Fruit fly (Drosophila melanogaster) whole organism, embryonic: ENCODE results near the gene CG10214.

Experiments used
- Bteb2 ChIP-seq: fragments of 200-800 bp; sonication (Bioruptor generic); optimal IDR thresholded peaks from 2 replicates; lab custom pipeline; 2016; ENCODE audit warnings: missing biosample characterization, missing genetic modification characterization
- CG10565 ChIP-seq: fragments of 200-800 bp; sonication (Bioruptor generic); optimal IDR thresholded peaks from 3 replicates; lab custom pipeline; 2016; ENCODE audit warnings: missing biosample characterization, mild to moderate bottlenecking, missing genetic modification characterization
- CG10654 ChIP-seq: fragments of 200-800 bp; sonication (Bioruptor generic); optimal IDR thresholded peaks from 2 replicates; lab custom pipeline; 2016; ENCODE audit warnings: missing biosample characterization, missing genetic modification characterization
- CG10979 ChIP-seq: fragments of 200-800 bp; sonication (Bioruptor generic); optimal IDR thresholded peaks from 2 replicates; lab custom pipeline; 2018; ENCODE audit warnings: missing biosample characterization, mild to moderate bottlenecking, missing genetic modification characterization, moderate library complexity
- CG11504 ChIP-seq: fragments of 200-800 bp; sonication (Bioruptor generic); optimal IDR thresholded peaks from 3 replicates; lab custom pipeline; 2019; ENCODE audit warnings: missing biosample characterization, mild to moderate bottlenecking, missing genetic modification characterization, moderate library complexity
- CG11560 ChIP-seq: fragments of 200-800 bp; sonication (Bioruptor generic); IDR thresholded peaks from 3 replicates; pipeline ENCODE4 v1.3.6; 2022; ENCODE audit warnings: missing biosample characterization, missing genetic modification characterization
- CG13894 ChIP-seq: fragments of 200-800 bp; sonication (Bioruptor generic); optimal IDR thresholded peaks from 3 replicates; lab custom pipeline; 2018; ENCODE audit warnings: missing biosample characterization, mild to moderate bottlenecking, missing genetic modification characterization, moderate library complexity
- CG15601 ChIP-seq: fragments of 200-800 bp; sonication (Bioruptor generic); optimal IDR thresholded peaks from 3 replicates; lab custom pipeline; 2019; ENCODE audit warnings: missing biosample characterization, mild to moderate bottlenecking, missing genetic modification characterization, moderate library complexity
- CG16863 ChIP-seq: fragments of 200-800 bp; sonication (Bioruptor generic); optimal IDR thresholded peaks from 3 replicates; lab custom pipeline; 2016; ENCODE audit warnings: missing biosample characterization, missing genetic modification characterization
- CG17328 ChIP-seq: fragments of 200-800 bp; sonication (Bioruptor generic); IDR thresholded peaks from 2 replicates; pipeline ENCODE4 v1.3.6; 2022; ENCODE audit warnings: missing biosample characterization, missing genetic modification characterization
- CG1792 ChIP-seq: fragments of 200-800 bp; sonication (Bioruptor generic); optimal IDR thresholded peaks from 2 replicates; lab custom pipeline; 2016; ENCODE audit warnings: missing biosample characterization, missing genetic modification characterization
- CG18262 ChIP-seq: fragments of 200-800 bp; optimal IDR thresholded peaks from 3 replicates; lab custom pipeline; 2019; ENCODE audit warnings: missing biosample characterization, mild to moderate bottlenecking, missing genetic modification characterization, moderate library complexity
- CG2712 ChIP-seq: fragments of 200-800 bp; optimal IDR thresholded peaks from 3 replicates; lab custom pipeline; 2019; ENCODE audit warnings: missing biosample characterization, mild to moderate bottlenecking, missing genetic modification characterization, moderate library complexity
- CG31224 ChIP-seq: fragments of 200-800 bp; sonication (Bioruptor generic); IDR thresholded peaks from 2 replicates; pipeline ENCODE4 v1.3.6; 2022; ENCODE audit warnings: missing biosample characterization, missing genetic modification characterization
- CG31441 ChIP-seq: fragments of 200-800 bp; sonication (Bioruptor generic); IDR thresholded peaks from 2 replicates; pipeline ENCODE4 v1.3.6; 2022; ENCODE audit warnings: missing biosample characterization, missing genetic modification characterization
- CG34224 ChIP-seq: fragments of 200-800 bp; sonication (Bioruptor generic); IDR thresholded peaks from 3 replicates; pipeline ENCODE4 v1.3.6; 2022; ENCODE audit warnings: missing biosample characterization, missing genetic modification characterization; ENCODE audit not compliant: partially characterized antibody
- CG34422 ChIP-seq: fragments of 200-800 bp; sonication (Bioruptor generic); IDR thresholded peaks from 3 replicates; pipeline ENCODE4 v1.3.6; 2022; ENCODE audit warnings: missing biosample characterization, missing genetic modification characterization
- CG42726 ChIP-seq: fragments of 200-800 bp; sonication (Bioruptor generic); IDR thresholded peaks from 2 replicates; pipeline ENCODE4 v1.3.6; 2022; ENCODE audit warnings: missing biosample characterization, missing genetic modification characterization; ENCODE audit not compliant: partially characterized antibody
- CG4282 ChIP-seq: fragments of 200-800 bp; sonication (Bioruptor generic); optimal IDR thresholded peaks from 2 replicates; lab custom pipeline; 2016; ENCODE audit warnings: missing biosample characterization, missing genetic modification characterization
- CG4328 ChIP-seq: fragments of 200-800 bp; sonication (Bioruptor generic); optimal IDR thresholded peaks from 3 replicates; lab custom pipeline; 2017; ENCODE audit warnings: missing biosample characterization, missing genetic modification reagents, missing genetic modification characterization
- CG4424 ChIP-seq: fragments of 200-800 bp; sonication (Bioruptor generic); optimal IDR thresholded peaks from 3 replicates; lab custom pipeline; 2016; ENCODE audit warnings: missing biosample characterization, missing genetic modification characterization
- CG4730 ChIP-seq: fragments of 200-800 bp; sonication (Bioruptor generic); IDR thresholded peaks from 2 replicates; pipeline ENCODE4 v1.3.6; 2022; ENCODE audit warnings: missing biosample characterization, missing genetic modification characterization
- CG6765 ChIP-seq: fragments of 200-800 bp; sonication (Bioruptor generic); optimal IDR thresholded peaks from 3 replicates; lab custom pipeline; 2017; ENCODE audit warnings: missing biosample characterization, mild to moderate bottlenecking, missing genetic modification characterization
- CG6791 ChIP-seq: fragments of 200-800 bp; sonication (Bioruptor generic); IDR thresholded peaks from 3 replicates; pipeline ENCODE4 v1.3.6; 2022; ENCODE audit warnings: missing biosample characterization, missing genetic modification characterization; ENCODE audit not compliant: partially characterized antibody
- CG8281 ChIP-seq: fragments of 200-800 bp; sonication (Bioruptor generic); optimal IDR thresholded peaks from 2 replicates; lab custom pipeline; 2018; ENCODE audit warnings: missing biosample characterization, mild to moderate bottlenecking, missing genetic modification characterization, moderate library complexity
- CG8478 ChIP-seq: fragments of >200 bp; optimal IDR thresholded peaks from 2 replicates; lab custom pipeline; 2018
- CG8944 ChIP-seq: fragments of 200-800 bp; sonication (Bioruptor generic); optimal IDR thresholded peaks from 3 replicates; lab custom pipeline; 2016; ENCODE audit warnings: missing biosample characterization, missing genetic modification characterization
- Dp ChIP-seq: fragments of 200-800 bp; sonication (Bioruptor generic); optimal IDR thresholded peaks from 2 replicates; lab custom pipeline; 2018; ENCODE audit warnings: missing biosample characterization, mild to moderate bottlenecking, missing genetic modification characterization, moderate library complexity
- Gug ChIP-seq: fragments of 200-800 bp; sonication (Bioruptor generic); IDR thresholded peaks from 4 replicates; pipeline ENCODE4 v1.3.6; 2022; ENCODE audit warnings: missing biosample characterization, missing genetic modification characterization
- Hey ChIP-seq: fragments of 200-800 bp; sonication (Bioruptor generic); optimal IDR thresholded peaks from 3 replicates; lab custom pipeline; 2018; ENCODE audit warnings: missing biosample characterization, mild to moderate bottlenecking, missing genetic modification characterization
- HmgZ ChIP-seq: fragments of 200-800 bp; sonication (Bioruptor generic); optimal IDR thresholded peaks from 2 replicates; lab custom pipeline; 2018; ENCODE audit warnings: missing biosample characterization, mild to moderate bottlenecking, missing genetic modification characterization
- Max ChIP-seq: fragments of 200-800 bp; sonication (Bioruptor generic); optimal IDR thresholded peaks from 2 replicates; lab custom pipeline; 2016; ENCODE audit warnings: missing biosample characterization, mild to moderate bottlenecking, missing genetic modification characterization
- NFAT ChIP-seq: fragments of 200-800 bp; sonication (Bioruptor generic); IDR thresholded peaks from 2 replicates; pipeline ENCODE4 v1.3.6; 2022; ENCODE audit warnings: missing biosample characterization, missing genetic modification characterization
- Side ChIP-seq: fragments of 200-800 bp; sonication (Bioruptor generic); optimal IDR thresholded peaks from 2 replicates; lab custom pipeline; 2016; ENCODE audit warnings: missing biosample characterization, missing genetic modification characterization
- Six4 ChIP-seq: fragments of 200-800 bp; sonication (Bioruptor generic); optimal IDR thresholded peaks from 2 replicates; lab custom pipeline; 2016; ENCODE audit warnings: missing biosample characterization, missing genetic modification characterization
- Sox102F ChIP-seq: fragments of 200-800 bp; sonication (Bioruptor generic); optimal IDR thresholded peaks from 2 replicates; lab custom pipeline; 2018; ENCODE audit warnings: missing biosample characterization, mild to moderate bottlenecking, missing genetic modification characterization, moderate library complexity
- ems ChIP-seq: fragments of 200-800 bp; sonication (Bioruptor generic); optimal IDR thresholded peaks from 3 replicates; lab custom pipeline; 2016; ENCODE audit warnings: missing biosample characterization, missing genetic modification characterization
- gce ChIP-seq: fragments of 200-800 bp; sonication (Bioruptor generic); IDR thresholded peaks from 3 replicates; pipeline ENCODE4 v1.3.6; 2022; ENCODE audit warnings: missing biosample characterization, missing genetic modification characterization
- gem ChIP-seq: fragments of 200-800 bp; sonication (Bioruptor generic); optimal IDR thresholded peaks from 2 replicates; lab custom pipeline; 2019; ENCODE audit warnings: missing biosample characterization, mild to moderate bottlenecking, missing genetic modification characterization, moderate library complexity
- gfzf ChIP-seq: fragments of 200-800 bp; sonication (Bioruptor generic); optimal IDR thresholded peaks from 2 replicates; lab custom pipeline; 2016; ENCODE audit warnings: missing biosample characterization, mild to moderate bottlenecking, missing genetic modification characterization, moderate library complexity
- grau ChIP-seq: fragments of 200-800 bp; optimal IDR thresholded peaks from 3 replicates; lab custom pipeline; 2019; ENCODE audit warnings: missing biosample characterization, mild to moderate bottlenecking, missing genetic modification characterization, moderate library complexity
- grn ChIP-seq: fragments of 200-800 bp; sonication (Bioruptor generic); optimal IDR thresholded peaks from 3 replicates; lab custom pipeline; 2017; ENCODE audit warnings: missing biosample characterization, missing genetic modification characterization
- klu ChIP-seq: fragments of 200-800 bp; sonication (Bioruptor generic); IDR thresholded peaks from 2 replicates; pipeline ENCODE4 v1.3.6; 2022; ENCODE audit warnings: missing biosample characterization, missing genetic modification characterization
- onecut ChIP-seq: fragments of 200-800 bp; sonication (Bioruptor generic); IDR thresholded peaks from 2 replicates; pipeline ENCODE4 v1.3.6; 2022; ENCODE audit warnings: missing biosample characterization, missing genetic modification characterization
- prd ChIP-seq, 3 experiments: fragments of >200 bp in 2 of 3; fragments of 200-800 bp in 1 of 3; sonication (Bioruptor generic) in 1 of 3; optimal IDR thresholded peaks in 2 of 3; IDR thresholded peaks in 1 of 3; 2 replicates in 2 of 3; 3 replicates in 1 of 3; pipeline versions ENCODE4 v1.3.6 to Lab custom; 2017 to 2022; ENCODE audit warnings: missing biosample characterization in 1 of 3, missing genetic modification characterization in 1 of 3
- psq ChIP-seq: fragments of 200-800 bp; sonication (Bioruptor generic); optimal IDR thresholded peaks from 2 replicates; lab custom pipeline; 2017; ENCODE audit warnings: missing biosample characterization, missing genetic modification characterization
- ro ChIP-seq: fragments of 200-800 bp; sonication (Bioruptor generic); IDR thresholded peaks from 2 replicates; pipeline ENCODE4 v1.3.6; 2022; ENCODE audit warnings: missing biosample characterization, missing genetic modification characterization
- sima ChIP-seq: fragments of 200-800 bp; sonication (Bioruptor generic); optimal IDR thresholded peaks from 2 replicates; lab custom pipeline; 2016; ENCODE audit warnings: missing biosample characterization, missing genetic modification characterization
- usp ChIP-seq: fragments of >200 bp; optimal IDR thresholded peaks from 2 replicates; lab custom pipeline; 2017; ENCODE audit warnings: missing biosample characterization, missing genetic modification characterization
- wdn ChIP-seq: fragments of 200-800 bp; sonication (Bioruptor generic); IDR thresholded peaks from 2 replicates; pipeline ENCODE4 v1.3.6; 2022; ENCODE audit warnings: missing biosample characterization, missing genetic modification characterization

CG10214 gene

dm6 chr3R:23760219-23761018, 6.9 kb downstream of the CG10214 start, which contains the start of gene SdhD (continued):
- TF ChIP-seq CG31224 (GFP tag; lab: Robert Waterston, UW) = no peak
- TF ChIP-seq CG1792 (GFP tag; lab: Kevin White, UChicago) = no peak
- TF ChIP-seq HmgZ (tag; lab: Kevin White, UChicago) = peak; percentile 55
- TF ChIP-seq CG8281 (tag; lab: Kevin White, UChicago) = no peak
- no peak; the same call in 1 of the 2 replicates for TF ChIP-seq CG17328 (GFP tag; lab: Robert Waterston, UW)
- no peak for TF ChIP-seq gce (GFP tag; lab: Robert Waterston, UW)
- no peak for TF ChIP-seq CG15601 (tag; lab: Kevin White, UChicago)
- no peak for TF ChIP-seq CG10565 (GFP tag; lab: Kevin White, UChicago)
- TF ChIP-seq NFAT (GFP tag; lab: Robert Waterston, UW) = no peak
- TF ChIP-seq CG31441 = no peak
- peak; percentile 40 for TF ChIP-seq ems (GFP tag; lab: Kevin White, UChicago)
- TF ChIP-seq CG4730 (GFP tag; lab: Robert Waterston, UW) = no peak
- no peak for TF ChIP-seq CG4282 (GFP tag; lab: Kevin White, UChicago)
- no peak for TF ChIP-seq ro (GFP tag; lab: Robert Waterston, UW)
- TF ChIP-seq Max = no peak
- no peak for TF ChIP-seq CG10654
- no peak for TF ChIP-seq Hey (tag; lab: Kevin White, UChicago)
- no peak for TF ChIP-seq prd (optimal IDR thresholded peaks at IDR 0.05; lab: Kevin White, UChicago)
- TF ChIP-seq prd (GFP tag; IDR thresholded peaks at IDR 0.05; lab: Robert Waterston, UW) = no peak
- TF ChIP-seq psq (GFP tag; lab: Kevin White, UChicago) = no peak
- no peak for TF ChIP-seq CG13894 (tag; lab: Kevin White, UChicago)
- TF ChIP-seq CG10979 (tag; lab: Kevin White, UChicago) = no peak
- no peak for TF ChIP-seq grn (GFP tag; lab: Kevin White, UChicago)
- TF ChIP-seq Sox102F (GFP tag; lab: Kevin White, UChicago) = no peak
- TF ChIP-seq Gug (GFP tag; lab: Robert Waterston, UW) = no peak
- peak; percentile 63; the same call in 2 of the 3 replicates for TF ChIP-seq CG34224 (GFP tag; lab: Robert Waterston, UW)
- no peak for TF ChIP-seq CG42726
- TF ChIP-seq CG34422 (GFP tag; lab: Robert Waterston, UW) = no peak; the same call in 2 of the 3 replicates
- TF ChIP-seq klu (GFP tag; lab: Robert Waterston, UW) = no peak
- TF ChIP-seq CG11560 (tag; lab: Robert Waterston, UW) = no peak
- TF ChIP-seq Side = no peak
- no peak for TF ChIP-seq wdn (GFP tag; lab: Robert Waterston, UW)
- no peak for TF ChIP-seq CG11504
- peak; percentile 15 for TF ChIP-seq Bteb2
- no peak for TF ChIP-seq Six4 (GFP tag; lab: Kevin White, UChicago)
- no peak for TF ChIP-seq CG4328
- peak; percentile 10 for TF ChIP-seq gfzf (GFP tag; lab: Kevin White, UChicago)
- TF ChIP-seq CG18262 (tag; lab: Kevin White, UChicago) = no peak
- peak; percentile 10 for TF ChIP-seq grau
- TF ChIP-seq onecut (GFP tag; lab: Robert Waterston, UW) = peak; percentile 48; the same call in 1 of the 2 replicates
- TF ChIP-seq Dp (GFP tag; lab: Kevin White, UChicago) = peak; percentile 29
- no peak for TF ChIP-seq sima (GFP tag; lab: Kevin White, UChicago)
- TF ChIP-seq gem (tag; lab: Kevin White, UChicago) = no peak
- TF ChIP-seq CG8478 (lab: Kevin White, UChicago) = no peak
- TF ChIP-seq CG4424 (GFP tag; lab: Kevin White, UChicago) = no peak
- TF ChIP-seq CG6765 = no peak
- TF ChIP-seq CG2712 (tag; lab: Kevin White, UChicago) = peak; percentile 24
- no peak for TF ChIP-seq CG8944 (GFP tag; lab: Kevin White, UChicago)
- no peak for TF ChIP-seq CG16863 (GFP tag; lab: Kevin White, UChicago)
- TF ChIP-seq CG6791 (GFP tag; lab: Robert Waterston, UW) = 0 out of 3 replicates have a peak, but pooled peaks have one; percentile 28
- no peak for TF ChIP-seq usp (GFP tag; lab: Kevin White, UChicago)
